Fruit fly (Drosophila melanogaster) whole organism, prepupa: ENCODE data around the gene CG43339.
A peak's percentile ranks its signal among the peaks of the same experiment; 100 is the strongest.

ENCODE experiments used
- CG10631 ChIP-seq: fragments of 200-800 bp; sonication (Bioruptor generic); optimal IDR thresholded peaks from 2 replicates; lab custom pipeline; 2016; ENCODE audit warnings: missing biosample characterization, missing genetic modification characterization
- CG10669 ChIP-seq: fragments of 200-800 bp; sonication (Bioruptor generic); optimal IDR thresholded peaks from 3 replicates; lab custom pipeline; 2018; ENCODE audit warnings: missing biosample characterization, mild to moderate bottlenecking, missing genetic modification characterization, moderate library complexity
- CG11294 ChIP-seq: fragments of 200-800 bp; sonication (Bioruptor generic); IDR thresholded peaks from 2 replicates; pipeline ENCODE4 v1.3.6; 2022; ENCODE audit warnings: missing biosample characterization, missing genetic modification characterization
- CG11762 ChIP-seq: fragments of 200-800 bp; sonication (Bioruptor generic); optimal IDR thresholded peaks from 3 replicates; lab custom pipeline; 2016; ENCODE audit warnings: missing biosample characterization, missing genetic modification characterization; ENCODE audit not compliant: insufficient read depth
- CG11902 ChIP-seq: fragments of 200-800 bp; sonication (Bioruptor generic); optimal IDR thresholded peaks from 3 replicates; lab custom pipeline; 2016; ENCODE audit warnings: missing biosample characterization, missing genetic modification characterization
- CG15336 ChIP-seq: fragments of 200-800 bp; sonication (Bioruptor generic); IDR thresholded peaks from 2 replicates; pipeline ENCODE4 v1.3.6; 2022; ENCODE audit warnings: missing biosample characterization, missing genetic modification characterization
- CG1621 ChIP-seq: fragments of 200-800 bp; sonication (Bioruptor generic); optimal IDR thresholded peaks from 3 replicates; lab custom pipeline; 2018; ENCODE audit warnings: missing biosample characterization, mild to moderate bottlenecking, missing genetic modification characterization
- CG16779 ChIP-seq: fragments of 200-800 bp; sonication (Bioruptor generic); optimal IDR thresholded peaks from 3 replicates; lab custom pipeline; 2017; ENCODE audit warnings: missing biosample characterization, mild to moderate bottlenecking, missing genetic modification characterization
- CG3032 ChIP-seq: fragments of 200-800 bp; optimal IDR thresholded peaks from 2 replicates; lab custom pipeline; 2019; ENCODE audit warnings: missing biosample characterization, mild to moderate bottlenecking, missing genetic modification characterization, moderate library complexity
- CG32006 ChIP-seq: fragments of 200-800 bp; sonication (Bioruptor generic); optimal IDR thresholded peaks from 3 replicates; lab custom pipeline; 2017; ENCODE audit warnings: missing biosample characterization, mild to moderate bottlenecking, missing genetic modification characterization
- CG34406 ChIP-seq: fragments of 200-800 bp; sonication (Bioruptor generic); optimal IDR thresholded peaks from 3 replicates; lab custom pipeline; 2016; ENCODE audit warnings: missing biosample characterization, missing genetic modification characterization
- CG3919 ChIP-seq: fragments of 200-800 bp; sonication (Bioruptor generic); optimal IDR thresholded peaks from 3 replicates; lab custom pipeline; 2016; ENCODE audit warnings: missing biosample characterization, missing genetic modification characterization
- CG4318 ChIP-seq: fragments of 200-800 bp; sonication (Bioruptor generic); optimal IDR thresholded peaks from 3 replicates; lab custom pipeline; 2017; ENCODE audit warnings: missing biosample characterization, mild to moderate bottlenecking, missing genetic modification characterization
- CG6163 ChIP-seq: fragments of 200-800 bp; sonication (Bioruptor generic); IDR thresholded peaks from 3 replicates; pipeline ENCODE4 v1.3.6; 2022; ENCODE audit warnings: missing biosample characterization, missing genetic modification characterization
- CG6792 ChIP-seq: fragments of 200-800 bp; sonication (Bioruptor generic); optimal IDR thresholded peaks from 3 replicates; lab custom pipeline; 2016; ENCODE audit warnings: missing biosample characterization, missing genetic modification characterization
- CG7368 ChIP-seq: fragments of 200-800 bp; sonication (Bioruptor generic); optimal IDR thresholded peaks from 3 replicates; lab custom pipeline; 2016; ENCODE audit warnings: missing biosample characterization, missing genetic modification characterization
- CG8119 ChIP-seq: fragments of 200-800 bp; sonication (Bioruptor generic); IDR thresholded peaks from 3 replicates; pipeline ENCODE4 v1.3.6; 2022; ENCODE audit warnings: missing biosample characterization, missing genetic modification characterization
- CG8632 ChIP-seq: fragments of 200-800 bp; sonication (Bioruptor generic); optimal IDR thresholded peaks from 3 replicates; lab custom pipeline; 2016; ENCODE audit warnings: missing biosample characterization, missing genetic modification characterization
- Eip75B ChIP-seq: fragments of 200-800 bp; sonication (Bioruptor generic); optimal IDR thresholded peaks from 3 replicates; lab custom pipeline; 2016; ENCODE audit warnings: missing biosample characterization, missing genetic modification characterization
- Eip78C ChIP-seq: fragments of 200-800 bp; sonication (Bioruptor generic); peaks from one replicate; lab custom pipeline; 2016; ENCODE audit warnings: missing biosample characterization, missing genetic modification characterization
- Eip93F ChIP-seq: fragments of 200-800 bp; sonication (Bioruptor generic); optimal IDR thresholded peaks from 2 replicates; lab custom pipeline; 2016; ENCODE audit warnings: missing biosample characterization, mild to moderate bottlenecking, missing genetic modification characterization
- Ets21C ChIP-seq: fragments of 200-800 bp; sonication (Bioruptor generic); optimal IDR thresholded peaks from 3 replicates; lab custom pipeline; 2016; ENCODE audit warnings: missing biosample characterization, missing genetic modification characterization
- Ets96B ChIP-seq: fragments of 200-800 bp; optimal IDR thresholded peaks from 2 replicates; lab custom pipeline; 2019; ENCODE audit warnings: missing biosample characterization, mild to moderate bottlenecking, missing genetic modification characterization, moderate library complexity
- Hr38 ChIP-seq: sonication (Bioruptor generic); optimal IDR thresholded peaks from 2 replicates; lab custom pipeline; 2016; ENCODE audit warnings: missing biosample characterization, missing genetic modification characterization
- Hr39 ChIP-seq: fragments of 200-800 bp; sonication (Bioruptor generic); optimal IDR thresholded peaks from 2 replicates; lab custom pipeline; 2016; ENCODE audit warnings: missing biosample characterization, missing genetic modification characterization
- Hr4 ChIP-seq: fragments of 200-800 bp; sonication (Bioruptor generic); optimal IDR thresholded peaks from 3 replicates; lab custom pipeline; 2016; ENCODE audit warnings: missing biosample characterization, missing genetic modification characterization
- Lpt ChIP-seq: fragments of 200-800 bp; sonication (Bioruptor generic); optimal IDR thresholded peaks from 3 replicates; lab custom pipeline; 2016; ENCODE audit warnings: missing biosample characterization, missing genetic modification characterization
- OdsH ChIP-seq: fragments of 200-800 bp; sonication (Bioruptor generic); optimal IDR thresholded peaks from 3 replicates; lab custom pipeline; 2016; ENCODE audit warnings: missing biosample characterization, missing genetic modification characterization
- Smox ChIP-seq: fragments of 200-800 bp; sonication (Bioruptor generic); optimal IDR thresholded peaks from 3 replicates; lab custom pipeline; 2016; ENCODE audit warnings: missing biosample characterization, missing genetic modification characterization
- Sox14 ChIP-seq: fragments of 200-800 bp; sonication (Bioruptor generic); optimal IDR thresholded peaks from 3 replicates; lab custom pipeline; 2016; ENCODE audit warnings: missing biosample characterization, missing genetic modification characterization
- Sox15 ChIP-seq: fragments of 200-800 bp; sonication (Bioruptor generic); optimal IDR thresholded peaks from 3 replicates; lab custom pipeline; 2016; ENCODE audit warnings: missing biosample characterization, missing genetic modification characterization
- achi ChIP-seq: fragments of 200-800 bp; sonication (Bioruptor generic); optimal IDR thresholded peaks from 3 replicates; lab custom pipeline; 2016; ENCODE audit warnings: missing biosample characterization, missing genetic modification characterization
- cyc ChIP-seq: fragments of 200-800 bp; sonication (Bioruptor generic); optimal IDR thresholded peaks from 3 replicates; lab custom pipeline; 2016; ENCODE audit warnings: missing biosample characterization, missing genetic modification characterization
- dac ChIP-seq: fragments of 200-800 bp; sonication (Bioruptor generic); optimal IDR thresholded peaks from 2 replicates; lab custom pipeline; 2017; ENCODE audit warnings: missing biosample characterization, mild to moderate bottlenecking, missing genetic modification characterization
- dsx ChIP-seq: fragments of 200-800 bp; optimal IDR thresholded peaks from 3 replicates; lab custom pipeline; 2019; ENCODE audit warnings: missing biosample characterization, mild to moderate bottlenecking, missing genetic modification characterization, moderate library complexity; ENCODE audit not compliant: poor library complexity, severe bottlenecking
- eg ChIP-seq: fragments of 200-800 bp; sonication (Bioruptor generic); IDR thresholded peaks from 3 replicates; pipeline ENCODE4 v1.3.6; 2022; ENCODE audit warnings: missing biosample characterization, missing genetic modification characterization
- fd59A ChIP-seq: fragments of 200-800 bp; sonication (Bioruptor generic); optimal IDR thresholded peaks from 2 replicates; lab custom pipeline; 2017; ENCODE audit warnings: missing biosample characterization, mild to moderate bottlenecking, missing genetic modification characterization, missing genetic modification reagents
- fd85E ChIP-seq: fragments of 200-800 bp; sonication (Bioruptor generic); optimal IDR thresholded peaks from 3 replicates; lab custom pipeline; 2016; ENCODE audit warnings: missing biosample characterization, missing genetic modification characterization
- fkh ChIP-seq: fragments of 200-800 bp; sonication (Bioruptor generic); optimal IDR thresholded peaks from 3 replicates; lab custom pipeline; 2017; ENCODE audit warnings: missing biosample characterization, mild to moderate bottlenecking, missing genetic modification characterization, moderate library complexity
- lz ChIP-seq: fragments of 200-800 bp; sonication (Bioruptor generic); optimal IDR thresholded peaks from 3 replicates; lab custom pipeline; 2016; ENCODE audit warnings: missing biosample characterization, missing genetic modification characterization
- pdm3 ChIP-seq: fragments of 200-800 bp; sonication (Bioruptor generic); optimal IDR thresholded peaks from 3 replicates; lab custom pipeline; 2016; ENCODE audit warnings: missing biosample characterization, missing genetic modification characterization
- salr ChIP-seq, 2 experiments: fragments of 200-800 bp; sonication (Bioruptor generic); optimal IDR thresholded peaks; 3 replicates each; lab custom pipeline; 2016 to 2018; ENCODE audit warnings: missing biosample characterization in 2 of 2, missing genetic modification characterization in 2 of 2, mild to moderate bottlenecking in 1 of 2
- spab ChIP-seq: fragments of 200-800 bp; sonication (Bioruptor generic); optimal IDR thresholded peaks from 2 replicates; lab custom pipeline; 2017; ENCODE audit warnings: missing biosample characterization, mild to moderate bottlenecking, missing genetic modification characterization, missing genetic modification reagents
- ss ChIP-seq, 2 experiments: fragments of 200-800 bp; sonication (Bioruptor generic); optimal IDR thresholded peaks; 2 replicates in 1 of 2; 3 replicates in 1 of 2; lab custom pipeline; 2017 to 2018; ENCODE audit warnings: mild to moderate bottlenecking in 2 of 2, missing biosample characterization in 2 of 2, missing genetic modification characterization in 2 of 2, moderate library complexity in 1 of 2
- topi ChIP-seq: fragments of 200-800 bp; sonication (Bioruptor generic); optimal IDR thresholded peaks from 3 replicates; lab custom pipeline; 2016; ENCODE audit warnings: missing biosample characterization, missing genetic modification characterization

CG43339 gene

DNA sequence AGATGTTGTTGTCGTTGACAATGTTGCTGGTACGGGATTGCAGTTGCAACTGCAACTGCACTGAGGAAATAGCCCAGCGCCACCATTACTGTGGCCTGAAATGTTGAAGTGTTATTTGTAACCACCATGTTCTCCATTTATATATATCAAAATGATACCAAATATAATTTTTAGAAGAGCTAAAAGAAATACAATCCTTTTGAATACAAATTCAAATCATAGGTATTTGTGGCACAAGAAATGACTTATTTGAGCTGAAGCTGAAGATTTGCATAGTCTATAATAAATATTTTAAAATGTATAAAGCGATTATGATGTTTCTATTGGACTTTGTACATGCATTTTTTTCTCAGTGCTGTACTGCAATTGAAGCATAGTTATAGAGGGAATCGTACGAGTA, 46.5 kb upstream of the CG43339 start (continued):
- TF ChIP-seq CG3919: no peak
- peak; percentile 34 for TF ChIP-seq CG4318
- no peak for TF ChIP-seq Sox15
- TF ChIP-seq salr (GFP tag; optimal IDR thresholded peaks at IDR 0.05; lab: Kevin White, UChicago): no peak
- no peak for TF ChIP-seq CG11762 (GFP tag; lab: Kevin White, UChicago)
- TF ChIP-seq Lpt: no peak
- TF ChIP-seq fd85E (GFP tag; lab: Kevin White, UChicago): no peak
- TF ChIP-seq CG15336 (GFP tag; lab: Robert Waterston, UW): 0 out of 2 replicates have a peak, but pooled peaks have one; percentile 19
- TF ChIP-seq Hr4: peak; percentile 74
- TF ChIP-seq CG16779: no peak
- TF ChIP-seq CG10669: no peak
- no peak for TF ChIP-seq lz (GFP tag; lab: Kevin White, UChicago)

dm6 chr2L:18717365-18718011, 44.4 kb upstream of the CG43339 start:
- TF ChIP-seq CG1621 (tag; lab: Kevin White, UChicago): peak; percentile 8
- TF ChIP-seq CG11294: 0 out of 2 replicates have a peak, but pooled peaks have one; percentile 22
- TF ChIP-seq pdm3 (GFP tag; lab: Kevin White, UChicago): peak; percentile 1
- TF ChIP-seq Eip93F: no peak
- TF ChIP-seq Sox14 (GFP tag; lab: Kevin White, UChicago): peak; percentile 1
- no peak for TF ChIP-seq spab
- TF ChIP-seq OdsH (GFP tag; lab: Kevin White, UChicago): peak; percentile 1
- peak; percentile 5 for TF ChIP-seq fd59A (GFP tag; lab: Kevin White, UChicago)
- TF ChIP-seq Hr38 (GFP tag; lab: Kevin White, UChicago): no peak
- TF ChIP-seq CG34406 (GFP tag; lab: Kevin White, UChicago): no peak
- TF ChIP-seq CG8119: peak; percentile 36; the same call in 1 of the 3 replicates
- no peak for TF ChIP-seq Smox (GFP tag; lab: Kevin White, UChicago)
- no peak for TF ChIP-seq cyc
- TF ChIP-seq CG10669: peak; percentile 25
- TF ChIP-seq CG8632 (GFP tag; lab: Kevin White, UChicago): no peak
- peak; percentile 32; the same call in 1 of the 2 replicates for TF ChIP-seq CG15336 (GFP tag; lab: Robert Waterston, UW)
- TF ChIP-seq Hr39 (GFP tag; lab: Kevin White, UChicago): no peak
- TF ChIP-seq CG3032 (tag; lab: Kevin White, UChicago): peak; percentile 29
- no peak for TF ChIP-seq CG11902 (GFP tag; lab: Kevin White, UChicago)
- TF ChIP-seq CG10631 (GFP tag; lab: Kevin White, UChicago): peak; percentile 27
- peak; percentile 61 for TF ChIP-seq Eip78C (GFP tag; lab: Kevin White, UChicago)
- peak; percentile 15 for TF ChIP-seq Eip75B
- peak; percentile 50 for TF ChIP-seq Ets96B (tag; lab: Kevin White, UChicago)
- TF ChIP-seq CG6792 (GFP tag; lab: Kevin White, UChicago): no peak
- peak; percentile 84 for TF ChIP-seq fkh
- TF ChIP-seq dsx (GFP tag; lab: Kevin White, UChicago): no peak
- TF ChIP-seq Lpt: no peak
- TF ChIP-seq CG6163 (GFP tag; lab: Robert Waterston, UW): peak; percentile 60; the same call in 2 of the 3 replicates
- peak in 1 of 2 experiments; percentile 44 for TF ChIP-seq ss (GFP tag; optimal IDR thresholded peaks at IDR 0.05; lab: Kevin White, UChicago)
- TF ChIP-seq CG3919: peak; percentile 46

DNA sequence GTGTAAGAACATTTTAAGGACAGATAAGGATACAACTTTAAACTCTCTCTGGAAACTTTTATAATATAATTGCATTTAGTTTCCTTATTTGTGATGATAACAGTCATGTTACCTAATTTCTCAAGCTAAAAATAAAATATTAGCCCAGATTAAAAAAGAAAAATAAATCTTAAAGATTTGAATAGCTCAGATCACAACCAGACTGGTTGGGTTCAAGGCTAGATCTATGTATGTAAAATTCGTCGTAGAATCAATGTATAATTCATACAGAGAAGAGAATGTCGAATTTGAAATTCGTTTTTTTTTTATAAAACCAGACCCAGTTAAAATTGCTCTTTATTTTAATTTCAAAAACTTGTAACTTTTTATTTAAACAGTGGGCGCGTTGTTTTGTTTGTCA, 41.0 kb upstream of the CG43339 start:
- TF ChIP-seq eg (GFP tag; lab: Robert Waterston, UW) (no peak), CG10631 (GFP tag; lab: Kevin White, UChicago) (no peak), CG16779 (no peak), dac (GFP tag; lab: Kevin White, UChicago) (no peak), CG7368 (no peak), Eip75B (no peak), CG1621 (tag; lab: Kevin White, UChicago) (no peak), Sox15 (no peak), topi (GFP tag; lab: Kevin White, UChicago) (no peak), spab (no peak), fkh (no peak), Smox (GFP tag; lab: Kevin White, UChicago) (no peak), CG8119 (no peak), CG34406 (GFP tag; lab: Kevin White, UChicago) (no peak), achi (no peak), Ets21C (GFP tag; lab: Kevin White, UChicago) (no peak), CG6163 (GFP tag; lab: Robert Waterston, UW) (no peak), salr (GFP tag; optimal IDR thresholded peaks at IDR 0.05; lab: Kevin White, UChicago) (no peak), CG32006 (GFP tag; lab: Kevin White, UChicago) (no peak), Sox14 (GFP tag; lab: Kevin White, UChicago) (no peak)
